Fruit fly (Drosophila melanogaster): Measurements from ENCODE around the gene msps.

- no peak for TF ChIP-seq h (optimal IDR thresholded peaks at IDR 0.05)
- TF ChIP-seq ttk (optimal IDR thresholded peaks at IDR 0.05): no peak
Observed at dm6 chr3R:16034186-16034585, 16.4 kb upstream of the msps start.

Measured in Kc167 (cell line).